Worm (Caenorhabditis elegans) whole organism, young adult: ENCODE data around the gene C44C10.7.

Experiments
- B0261.1 ChIP-seq: sonication (generic microtip); optimal IDR thresholded peaks from 2 replicates; lab custom pipeline; 2016; ENCODE audit warnings: mild to moderate bottlenecking, missing genetic modification characterization, moderate library complexity, missing compliant biosample characterization
- F49E8.2 ChIP-seq: sonication (generic microtip); optimal IDR thresholded peaks from 3 replicates; lab custom pipeline; 2017; ENCODE audit warnings: missing genetic modification characterization, mild to moderate bottlenecking, missing compliant biosample characterization, antibody characterized with exemption, moderate library complexity; ENCODE audit not compliant: insufficient read depth
- F55B11.4 ChIP-seq: sonication (generic microtip); optimal IDR thresholded peaks from 2 replicates; lab custom pipeline; 2016; ENCODE audit warnings: missing compliant biosample characterization, missing genetic modification characterization, borderline replicate concordance; ENCODE audit not compliant: insufficient read depth
- K11D2.4 ChIP-seq: fragments of 200-800 bp; sonication (Bioruptor generic); IDR thresholded peaks from 2 replicates; pipeline ENCODE4 v1.3.6; 2022; ENCODE audit warnings: missing genetic modification reagents, missing genetic modification characterization, missing compliant biosample characterization
- Y56A3A.18 ChIP-seq: fragments of 200-800 bp; sonication (Bioruptor generic); IDR thresholded peaks from 2 replicates; pipeline ENCODE4 v1.3.6; 2022; ENCODE audit warnings: missing genetic modification reagents, missing genetic modification characterization, missing compliant biosample characterization
- Y95B8A.8 ChIP-seq: fragments of 200-800 bp; sonication (Bioruptor generic); IDR thresholded peaks from 2 replicates; pipeline ENCODE4 v1.3.6; 2022; ENCODE audit warnings: missing genetic modification reagents, missing genetic modification characterization, missing compliant biosample characterization
- ZK185.1 ChIP-seq: sonication (generic microtip); optimal IDR thresholded peaks from 2 replicates; lab custom pipeline; 2016; ENCODE audit warnings: mild to moderate bottlenecking, missing genetic modification characterization, missing compliant biosample characterization; ENCODE audit not compliant: poor library complexity, severe bottlenecking
- aptf-2 ChIP-seq: fragments of 200-800 bp; sonication (Bioruptor generic); conservative IDR thresholded peaks from 2 replicates; pipeline ENCODE4 v1.3.6; 2022; ENCODE audit warnings: missing genetic modification reagents, missing genetic modification characterization, missing compliant biosample characterization
- athp-1 ChIP-seq: sonication (generic microtip); optimal IDR thresholded peaks from 2 replicates; lab custom pipeline; 2017; ENCODE audit warnings: mild to moderate bottlenecking, missing genetic modification characterization, missing compliant biosample characterization
- attf-6 ChIP-seq: fragments of 200-800 bp; sonication (Bioruptor generic); IDR thresholded peaks from 2 replicates; pipeline ENCODE4 v1.3.6; 2022; ENCODE audit warnings: missing genetic modification reagents, missing genetic modification characterization, missing compliant biosample characterization
- bed-1 ChIP-seq: fragments of 200-800 bp; sonication (Bioruptor generic); IDR thresholded peaks from 2 replicates; pipeline ENCODE4 v1.3.6; 2022; ENCODE audit warnings: missing genetic modification reagents, missing genetic modification characterization, missing compliant biosample characterization
- bed-2 ChIP-seq: fragments of 200-800 bp; sonication (Bioruptor generic); IDR thresholded peaks from 2 replicates; pipeline ENCODE4 v1.3.6; 2022; ENCODE audit warnings: missing genetic modification reagents, missing genetic modification characterization, missing compliant biosample characterization
- ccch-3 ChIP-seq: fragments of 200-800 bp; sonication (Bioruptor generic); optimal IDR thresholded peaks from 2 replicates; lab custom pipeline; 2018; ENCODE audit warnings: mild to moderate bottlenecking, missing genetic modification characterization, missing compliant biosample characterization
- cebp-2 ChIP-seq: fragments of 200-800 bp; sonication (Bioruptor generic); IDR thresholded peaks from 2 replicates; pipeline ENCODE4 v1.3.6; 2022; ENCODE audit warnings: missing genetic modification characterization, missing compliant biosample characterization
- ceh-100 ChIP-seq: fragments of 200-800 bp; sonication (Bioruptor generic); IDR thresholded peaks from 2 replicates; pipeline ENCODE4 v1.3.6; 2022; ENCODE audit warnings: missing genetic modification reagents, missing genetic modification characterization, missing compliant biosample characterization
- ceh-27 ChIP-seq: fragments of 200-800 bp; sonication (Bioruptor generic); optimal IDR thresholded peaks from 2 replicates; lab custom pipeline; 2018; ENCODE audit warnings: mild to moderate bottlenecking, missing genetic modification characterization, moderate library complexity, missing compliant biosample characterization
- ceh-40 ChIP-seq: fragments of 200-800 bp; sonication (Bioruptor generic); IDR thresholded peaks from 2 replicates; pipeline ENCODE4 v1.3.6; 2022; ENCODE audit warnings: missing genetic modification characterization, missing compliant biosample characterization
- ceh-91 ChIP-seq: fragments of 200-800 bp; sonication (Bioruptor generic); IDR thresholded peaks from 2 replicates; pipeline ENCODE4 v1.3.6; 2022; ENCODE audit warnings: missing genetic modification reagents, missing genetic modification characterization, missing compliant biosample characterization
- efl-1 ChIP-seq: fragments of 150-350 bp; optimal IDR thresholded peaks from 2 replicates; lab custom pipeline; 2014; ENCODE audit warnings: missing biosample characterization, missing genetic modification reagents, missing genetic modification characterization
- egrh-3 ChIP-seq: fragments of 200-800 bp; sonication (Bioruptor generic); IDR thresholded peaks from 2 replicates; pipeline ENCODE4 v1.3.6; 2022; ENCODE audit warnings: missing genetic modification reagents, missing genetic modification characterization, missing compliant biosample characterization
- ekl-4 ChIP-seq: fragments of 200-800 bp; sonication (Bioruptor generic); IDR thresholded peaks from 2 replicates; pipeline ENCODE4 v1.3.6; 2022; ENCODE audit warnings: missing genetic modification reagents, missing genetic modification characterization, missing compliant biosample characterization
- ets-4 ChIP-seq: fragments of 200-800 bp; sonication (Bioruptor generic); optimal IDR thresholded peaks from 2 replicates; lab custom pipeline; 2018; ENCODE audit warnings: mild to moderate bottlenecking, missing genetic modification characterization, missing compliant biosample characterization
- him-1 ChIP-seq: sonication (generic microtip); optimal IDR thresholded peaks from 2 replicates; lab custom pipeline; 2016; ENCODE audit warnings: missing genotype, missing genetic modification reagents, missing genetic modification characterization, missing compliant biosample characterization
- hmg-20 ChIP-seq: fragments of 200-800 bp; sonication (Bioruptor generic); IDR thresholded peaks from 2 replicates; pipeline ENCODE4 v1.3.6; 2022; ENCODE audit warnings: missing genetic modification reagents, missing genetic modification characterization, missing compliant biosample characterization
- lag-1 ChIP-seq: fragments of 200-800 bp; sonication (Bioruptor generic); IDR thresholded peaks from 2 replicates; pipeline ENCODE4 v1.3.6; 2022; ENCODE audit warnings: missing genetic modification reagents, missing genetic modification characterization, missing compliant biosample characterization
- lin-35 ChIP-seq, 3 experiments: fragments of 150-350 bp in 2 of 3; sonication (generic microtip) in 1 of 3; optimal IDR thresholded peaks; 2 replicates each; lab custom pipeline; 2014 to 2018; ENCODE audit warnings: missing biosample characterization in 3 of 3, missing genetic modification characterization in 3 of 3, missing genetic modification reagents in 3 of 3
- lsl-1 ChIP-seq: fragments of 200-800 bp; sonication (Bioruptor generic); optimal IDR thresholded peaks from 2 replicates; lab custom pipeline; 2018; ENCODE audit warnings: mild to moderate bottlenecking, missing genetic modification characterization, moderate library complexity, missing compliant biosample characterization
- madf-10 ChIP-seq: sonication (generic microtip); optimal IDR thresholded peaks from 2 replicates; lab custom pipeline; 2016; ENCODE audit warnings: mild to moderate bottlenecking, missing genetic modification characterization, missing compliant biosample characterization
- madf-3 ChIP-seq: fragments of 200-800 bp; sonication (Bioruptor generic); IDR thresholded peaks from 2 replicates; pipeline ENCODE4 v1.3.6; 2022; ENCODE audit warnings: missing genetic modification reagents, missing genetic modification characterization, missing compliant biosample characterization
- mel-28 ChIP-seq: sonication (generic microtip); optimal IDR thresholded peaks from 2 replicates; lab custom pipeline; 2016; ENCODE audit warnings: borderline replicate concordance, mild to moderate bottlenecking, missing genetic modification characterization, missing compliant biosample characterization
- nfya-1 ChIP-seq: sonication (generic microtip); optimal IDR thresholded peaks from 2 replicates; lab custom pipeline; 2017; ENCODE audit warnings: antibody characterized with exemption, missing compliant biosample characterization, missing genetic modification characterization, borderline replicate concordance; ENCODE audit not compliant: insufficient read depth
- nfyb-1 ChIP-seq: fragments of 200-800 bp; sonication (Bioruptor generic); IDR thresholded peaks from 2 replicates; pipeline ENCODE4 v1.3.6; 2022; ENCODE audit warnings: missing genetic modification reagents, missing genetic modification characterization, missing compliant biosample characterization
- pha-4 ChIP-seq: fragments of 150-350 bp; sonication (generic microtip); optimal IDR thresholded peaks from 2 replicates; lab custom pipeline; 2014; ENCODE audit warnings: missing biosample characterization, missing genetic modification reagents, missing genetic modification characterization
- repo-1 ChIP-seq: sonication (generic microtip); optimal IDR thresholded peaks from 2 replicates; lab custom pipeline; 2017; ENCODE audit warnings: mild to moderate bottlenecking, missing genetic modification characterization, missing compliant biosample characterization
- snpc-1.3 ChIP-seq: sonication (generic microtip); optimal IDR thresholded peaks from 2 replicates; lab custom pipeline; 2017; ENCODE audit warnings: missing genetic modification characterization, mild to moderate bottlenecking, missing compliant biosample characterization, antibody characterized with exemption, moderate library complexity, missing genotype, missing genetic modification reagents; ENCODE audit not compliant: insufficient read depth
- snpc-4 ChIP-seq, 5 experiments: fragments of 150-350 bp in 1 of 5; sonication (generic microtip) in 4 of 5; optimal IDR thresholded peaks; 2 replicates each; lab custom pipeline; 2014 to 2018; ENCODE audit warnings: missing genetic modification characterization in 5 of 5, missing biosample characterization in 3 of 5, antibody characterized with exemption in 2 of 5, mild to moderate bottlenecking in 2 of 5, missing compliant biosample characterization in 2 of 5, missing genotype in 2 of 5, moderate library complexity in 2 of 5, missing genetic modification reagents in 1 of 5
- somi-1 ChIP-seq: fragments of 200-800 bp; sonication (Bioruptor generic); optimal IDR thresholded peaks from 2 replicates; lab custom pipeline; 2018; ENCODE audit warnings: mild to moderate bottlenecking, missing genetic modification characterization, missing compliant biosample characterization
- tbp1 ChIP-seq: fragments of 200-800 bp; sonication (Bioruptor generic); optimal IDR thresholded peaks from 2 replicates; lab custom pipeline; 2018; ENCODE audit warnings: mild to moderate bottlenecking, missing genetic modification characterization, missing compliant biosample characterization
- tbx-9 ChIP-seq: sonication (generic microtip); optimal IDR thresholded peaks from 2 replicates; lab custom pipeline; 2016; ENCODE audit warnings: borderline replicate concordance, missing genetic modification characterization, inconsistent platforms, missing compliant biosample characterization
- tlf-1 ChIP-seq: fragments of 200-800 bp; sonication (Bioruptor generic); optimal IDR thresholded peaks from 2 replicates; lab custom pipeline; 2018; ENCODE audit warnings: mild to moderate bottlenecking, missing genetic modification characterization, missing compliant biosample characterization
- unc-62 ChIP-seq: fragments of 150-350 bp; optimal IDR thresholded peaks from 2 replicates; lab custom pipeline; 2014; ENCODE audit warnings: missing biosample characterization, missing genetic modification reagents, missing genetic modification characterization
- zim-3 ChIP-seq: sonication (generic microtip); optimal IDR thresholded peaks from 2 replicates; lab custom pipeline; 2017; ENCODE audit warnings: mild to moderate bottlenecking, missing genetic modification characterization, moderate library complexity, missing compliant biosample characterization
- ztf-28 ChIP-seq: fragments of 200-800 bp; sonication (Bioruptor generic); IDR thresholded peaks from 2 replicates; pipeline ENCODE4 v1.3.6; 2022; ENCODE audit warnings: missing genetic modification reagents, missing genetic modification characterization, missing compliant biosample characterization

Gene C44C10.7

DNA sequence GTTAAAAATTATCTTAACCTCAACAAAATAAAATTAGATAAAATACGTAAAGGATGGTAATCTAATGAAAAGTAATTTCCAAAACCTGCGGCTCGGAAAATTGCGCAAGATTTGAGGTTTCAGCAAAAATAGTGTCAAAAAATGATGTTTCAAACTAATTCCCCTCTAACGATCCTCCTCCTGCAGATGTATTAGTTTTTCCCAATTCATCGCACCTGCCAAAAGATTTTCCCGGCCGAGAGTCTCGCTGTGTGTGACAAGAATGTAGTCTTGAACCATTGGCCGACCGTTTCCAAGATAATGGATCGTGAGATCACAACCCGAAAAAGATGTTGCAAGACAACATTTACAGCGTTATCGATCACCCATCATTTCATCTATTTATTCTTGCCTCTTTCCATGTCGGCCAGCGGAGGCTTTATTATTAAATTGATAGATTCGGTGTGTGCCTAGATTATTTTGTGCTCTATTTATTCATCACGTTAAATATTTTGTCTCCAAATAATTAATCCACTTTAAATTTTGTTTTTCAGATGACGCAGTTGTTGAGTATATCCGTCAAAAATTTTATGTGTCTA is 2.0 kb upstream of the C44C10.7 start, which contains the start of the genes C44C10.10 and C44C10.5:
C44C10.10 (plus strand) TSS at position 301 of the 578 bp plus-strand sequence.
C44C10.5 (plus strand) TSS at position 528 of the 578 bp plus-strand sequence.
- TF ChIP-seq tbp1 (GFP tag; lab: Kevin White, UChicago) (no peak), efl-1 (GFP tag; lab: Kevin White, UChicago) (no peak), lsl-1 (no peak), bed-1 (GFP tag; lab: Robert Waterston, UW) (no peak), him-1 (tag; lab: Kevin White, UChicago) (no peak)

DNA sequence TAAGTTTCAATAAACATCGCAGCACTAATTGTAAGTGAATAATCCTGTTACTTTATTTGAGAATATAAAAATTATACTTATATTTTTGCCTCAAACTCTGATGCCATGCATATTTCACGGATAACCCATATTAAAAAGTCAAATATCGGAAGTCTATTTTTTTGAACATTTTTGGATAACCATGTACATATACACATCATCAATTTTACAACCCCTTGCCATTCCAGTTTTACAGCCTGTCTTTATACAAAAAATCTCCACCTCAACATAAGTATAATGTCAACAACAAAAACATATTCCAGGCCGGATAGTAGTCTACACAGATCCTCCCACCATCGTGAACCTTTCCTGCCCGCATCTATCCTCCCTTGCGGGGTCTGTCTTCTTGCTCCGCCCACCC is 3.8 kb downstream of the C44C10.7 start, which contains the start of gene hnd-1:
hnd-1 (plus strand) TSS at position 301 of the 400 bp plus-strand sequence.
- TF ChIP-seq lin-35 (GFP tag; optimal IDR thresholded peaks at IDR 0.05; lab: Kevin White, UChicago) (no peak), cebp-2 (no peak), aptf-2 (GFP tag; lab: Robert Waterston, UW) (no peak), somi-1 (GFP tag; lab: Kevin White, UChicago) (no peak), unc-62 (no peak), hmg-20 (GFP tag; lab: Robert Waterston, UW) (no peak), Y56A3A.18 (GFP tag; lab: Robert Waterston, UW) (no peak), tlf-1 (no peak), K11D2.4 (GFP tag; lab: Robert Waterston, UW) (no peak), F55B11.4 (tag; lab: Kevin White, UChicago) (no peak), lag-1 (no peak), ceh-40 (GFP tag; lab: Robert Waterston, UW) (no peak)

DNA sequence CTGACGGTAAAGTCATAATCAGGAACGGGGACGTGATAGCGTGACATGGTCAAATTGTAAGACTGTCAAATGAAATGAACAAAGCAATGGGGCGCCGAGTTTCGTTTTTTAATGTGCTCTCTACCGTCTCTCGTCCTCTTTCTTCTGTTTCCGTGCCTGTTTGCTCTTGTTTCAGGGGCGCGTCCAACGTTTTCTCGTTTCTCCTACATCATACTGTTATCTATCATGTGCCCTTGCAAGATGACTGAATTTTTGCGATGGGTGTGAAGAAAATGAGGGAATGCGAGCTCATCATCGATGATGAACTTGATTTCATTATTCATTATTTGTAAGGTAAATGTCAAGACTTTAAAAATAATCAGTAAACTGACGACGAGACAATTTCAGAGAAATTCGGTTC is 7.2 kb downstream of the C44C10.7 start, which contains the start of gene T04F8.7:
T04F8.7 (minus strand) TSS at position 130 of the 400 bp plus-strand sequence.
- TF ChIP-seq tbx-9 (tag; lab: Kevin White, UChicago) = no peak
- no peak for TF ChIP-seq ceh-91
- peak; percentile 28 for TF ChIP-seq unc-62
- TF ChIP-seq somi-1 (GFP tag; lab: Kevin White, UChicago) = no peak
- TF ChIP-seq pha-4 (tag; lab: Kevin White, UChicago) = no peak
- no peak for TF ChIP-seq ccch-3 (GFP tag; lab: Kevin White, UChicago)
- no peak for TF ChIP-seq nfya-1 (tag; lab: Kevin White, UChicago)
- TF ChIP-seq B0261.1 (tag; lab: Kevin White, UChicago) = no peak
- TF ChIP-seq hmg-20 (GFP tag; lab: Robert Waterston, UW) = no peak
- TF ChIP-seq ceh-27 (GFP tag; lab: Kevin White, UChicago) = no peak
- TF ChIP-seq Y95B8A.8 = no peak
- no peak for TF ChIP-seq snpc-4 (GFP tag; optimal IDR thresholded peaks at IDR 0.05; lab: Kevin White, UChicago)
- TF ChIP-seq snpc-4 (tag; optimal IDR thresholded peaks at IDR 0.05; lab: Kevin White, UChicago) = no peak
- no peak for TF ChIP-seq athp-1 (tag; lab: Kevin White, UChicago)
- no peak for TF ChIP-seq repo-1
- TF ChIP-seq ets-4 (GFP tag; lab: Kevin White, UChicago) = peak; percentile 49
- TF ChIP-seq F49E8.2 (tag; lab: Kevin White, UChicago) = no peak
- no peak for TF ChIP-seq snpc-1.3 (tag; lab: Kevin White, UChicago)
- TF ChIP-seq attf-6 (GFP tag; lab: Robert Waterston, UW) = no peak
- TF ChIP-seq madf-3 (GFP tag; lab: Robert Waterston, UW) = no peak
- no peak for TF ChIP-seq ZK185.1 (tag; lab: Kevin White, UChicago)
- no peak for TF ChIP-seq nfyb-1
- TF ChIP-seq madf-10 (tag; lab: Kevin White, UChicago) = no peak
- TF ChIP-seq bed-2 = no peak
- TF ChIP-seq zim-3 = no peak
- TF ChIP-seq ceh-100 (GFP tag; lab: Robert Waterston, UW) = no peak
- TF ChIP-seq him-1 (tag; lab: Kevin White, UChicago) = no peak
- TF ChIP-seq mel-28 = no peak
- TF ChIP-seq ztf-28 (GFP tag; lab: Robert Waterston, UW) = no peak
- no peak for TF ChIP-seq ekl-4
- no peak for TF ChIP-seq egrh-3 (GFP tag; lab: Robert Waterston, UW)
